Fruit fly (Drosophila melanogaster): ENCODE results near the gene Sec8.
A peak's percentile ranks its signal among the peaks of the same experiment; 100 is the strongest.

The Sec8 gene

DNA sequence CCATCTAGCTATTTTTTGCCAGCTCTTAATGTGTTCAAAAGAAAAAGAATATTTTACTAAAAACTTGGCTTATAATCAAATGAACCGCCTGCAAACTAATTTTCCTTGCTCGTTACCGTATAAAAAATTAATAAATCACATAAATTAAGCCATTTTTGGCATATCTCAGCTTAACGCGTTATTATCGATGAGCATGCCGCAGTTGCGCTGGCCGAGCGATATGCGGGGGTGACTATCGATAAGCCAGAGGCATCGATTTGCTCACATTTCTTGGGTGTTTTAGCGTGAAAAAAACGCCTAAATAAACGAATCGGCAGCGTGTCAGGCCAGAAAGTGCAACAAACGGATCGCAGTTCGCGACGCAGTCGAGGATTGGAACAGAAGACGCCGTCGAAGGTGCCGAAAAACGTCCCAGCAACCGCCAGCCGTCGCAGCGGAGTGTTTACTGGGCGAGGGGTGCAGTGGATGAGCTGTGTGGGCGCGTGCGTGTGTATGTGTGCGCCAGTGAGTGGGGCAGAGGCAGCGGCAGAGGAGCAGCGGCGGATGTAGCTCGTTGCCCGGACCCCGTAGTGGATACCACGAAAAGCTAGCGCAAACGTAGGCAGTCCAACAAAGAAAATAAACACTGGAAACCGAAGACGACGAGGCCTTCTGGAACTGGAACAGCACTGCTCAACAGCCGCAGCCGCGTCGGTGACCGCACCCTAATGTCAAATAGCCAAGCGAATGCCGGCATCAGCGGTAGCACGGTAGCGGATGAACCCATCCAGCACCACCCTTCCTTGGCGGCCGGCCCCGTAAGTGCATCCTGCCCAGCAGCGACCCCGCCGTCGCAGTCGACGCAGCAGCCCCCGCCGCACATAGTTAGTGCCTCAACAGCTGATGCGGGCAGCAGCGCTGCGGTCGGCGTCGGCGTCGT is 16.3 kb downstream of the Sec8 start, which contains the start of the genes Sym and Madm (continued):
- no peak for TF ChIP-seq Hnf4 (GFP tag; optimal IDR thresholded peaks at IDR 0.05)
- peak; percentile 26 for TF ChIP-seq dsf (GFP tag; optimal IDR thresholded peaks at IDR 0.05; ENCODE audit: borderline replicate concordance)
- TF ChIP-seq pan (optimal IDR thresholded peaks at IDR 0.05) = no peak
- peak; percentile 62 for TF ChIP-seq h (GFP tag; optimal IDR thresholded peaks at IDR 0.05)
- peak; percentile 15 for TF ChIP-seq psq (GFP tag; optimal IDR thresholded peaks at IDR 0.05)
- no peak for TF ChIP-seq Hr78 (GFP tag; optimal IDR thresholded peaks at IDR 0.05)
- peak; percentile 20 for TF ChIP-seq HLH106 (tag; optimal IDR thresholded peaks at IDR 0.05)
- TF ChIP-seq N (GFP tag; optimal IDR thresholded peaks at IDR 0.05) = no peak
- no peak for TF ChIP-seq Vsx2 (GFP tag; optimal IDR thresholded peaks at IDR 0.05; ENCODE audit: partially characterized antibody)
- no peak for TF ChIP-seq Abd-B (GFP tag; optimal IDR thresholded peaks at IDR 0.05)
- TF ChIP-seq woc (GFP tag; optimal IDR thresholded peaks at IDR 0.05) = peak; percentile 74
- no peak for TF ChIP-seq Mio (GFP tag; optimal IDR thresholded peaks at IDR 0.05)
- TF ChIP-seq tai (GFP tag; optimal IDR thresholded peaks at IDR 0.05) = no peak

DNA sequence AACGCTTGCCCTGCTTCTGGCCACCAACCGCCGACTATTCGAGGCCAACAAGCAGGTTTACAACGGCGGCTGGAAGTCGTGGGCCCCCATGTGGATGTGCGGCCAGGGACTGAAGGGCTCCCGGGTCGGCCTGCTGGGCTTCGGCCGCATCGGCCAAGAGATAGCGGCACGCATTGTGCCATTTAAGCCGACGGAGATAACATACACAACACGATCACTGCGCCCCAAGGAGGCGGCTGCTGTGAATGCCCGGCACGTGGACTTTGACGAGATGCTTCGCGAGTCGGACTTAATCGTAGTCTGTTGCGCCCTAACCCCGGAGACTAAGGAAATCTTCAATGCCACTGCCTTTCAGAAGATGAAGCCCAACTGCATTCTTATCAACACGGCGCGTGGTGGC is 21.5 kb downstream of the Sec8 start:
- TF ChIP-seq CG32264 (GFP tag; optimal IDR thresholded peaks at IDR 0.05) (no peak), sv (GFP tag; optimal IDR thresholded peaks at IDR 0.05) (no peak), h (GFP tag; optimal IDR thresholded peaks at IDR 0.05) (no peak), dl (GFP tag; optimal IDR thresholded peaks at IDR 0.05; ENCODE audit: insufficient read depth in 1 of 2, partially characterized antibody in 2 of 2) (no peak), Sp1 (GFP tag; optimal IDR thresholded peaks at IDR 0.05) (no peak), psq (GFP tag; optimal IDR thresholded peaks at IDR 0.05) (no peak), usp (GFP tag; optimal IDR thresholded peaks at IDR 0.05) (no peak), lola (GFP tag; optimal IDR thresholded peaks at IDR 0.05) (no peak), N (GFP tag; optimal IDR thresholded peaks at IDR 0.05) (no peak), dmrt93B (GFP tag; optimal IDR thresholded peaks at IDR 0.05) (no peak), Jra (GFP tag; optimal IDR thresholded peaks at IDR 0.05) (no peak), Hr78 (GFP tag; optimal IDR thresholded peaks at IDR 0.05) (no peak), br (GFP tag; optimal IDR thresholded peaks at IDR 0.05) (no peak)

DNA sequence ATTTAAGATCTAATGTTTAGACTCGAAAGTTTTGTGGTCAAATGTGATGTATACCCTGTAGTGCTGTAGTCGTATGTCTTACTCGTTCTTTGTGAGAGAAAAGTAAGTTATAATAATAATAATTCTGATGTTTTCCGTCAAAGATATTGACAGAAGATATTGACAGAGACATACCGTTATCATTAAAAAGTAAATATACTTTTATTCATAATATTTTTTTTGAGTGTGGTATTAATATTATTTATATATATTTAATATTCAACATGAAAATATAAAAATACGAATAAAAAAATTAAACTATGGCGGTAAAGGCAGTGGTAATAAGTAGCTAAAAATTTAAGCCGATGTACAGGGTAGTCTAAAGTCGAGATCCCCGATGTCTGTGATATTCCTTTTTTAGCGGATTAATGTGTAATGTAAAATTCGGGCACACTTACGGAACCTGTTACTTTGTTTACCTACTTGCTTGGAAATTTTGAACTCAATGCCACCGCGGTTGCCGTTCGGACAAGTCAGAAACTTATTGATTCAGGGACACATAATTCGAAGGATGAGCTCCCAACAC is 22.4 kb downstream of the Sec8 start, which contains the start of the genes CG2100 and CG1236:
Gene CG2100 (minus strand): TSS at position 51 of the 565 bp plus-strand sequence.
Gene CG1236 (plus strand): TSS at position 444 of the 565 bp plus-strand sequence.
- no peak for TF ChIP-seq CrebA (GFP tag; optimal IDR thresholded peaks at IDR 0.05; ENCODE audit: borderline replicate concordance)
- TF ChIP-seq HLH106 (tag; optimal IDR thresholded peaks at IDR 0.05) = peak; percentile 85
- peak; percentile 70 for TF ChIP-seq woc (GFP tag; optimal IDR thresholded peaks at IDR 0.05)
- no peak for TF ChIP-seq Hnf4 (GFP tag; optimal IDR thresholded peaks at IDR 0.05)
- TF ChIP-seq psq (GFP tag; optimal IDR thresholded peaks at IDR 0.05) = peak; percentile 79
- no peak for TF ChIP-seq Mio (GFP tag; optimal IDR thresholded peaks at IDR 0.05)
- TF ChIP-seq br (GFP tag; optimal IDR thresholded peaks at IDR 0.05) = peak; percentile 14
- no peak for TF ChIP-seq GATAd (GFP tag; optimal IDR thresholded peaks at IDR 0.05)
- peak; percentile 86 for TF ChIP-seq Sp1 (GFP tag; optimal IDR thresholded peaks at IDR 0.05)
- TF ChIP-seq Vsx2 (GFP tag; optimal IDR thresholded peaks at IDR 0.05; ENCODE audit: partially characterized antibody) = no peak
- TF ChIP-seq pan (optimal IDR thresholded peaks at IDR 0.05) = no peak
- TF ChIP-seq sage (GFP tag; optimal IDR thresholded peaks at IDR 0.05) = no peak
- TF ChIP-seq Jra (GFP tag; optimal IDR thresholded peaks at IDR 0.05) = peak; percentile 31
- TF ChIP-seq N (GFP tag; optimal IDR thresholded peaks at IDR 0.05) = no peak
- TF ChIP-seq h (GFP tag; optimal IDR thresholded peaks at IDR 0.05) = peak; percentile 79
- peak; percentile 26 for TF ChIP-seq Hr83 (GFP tag; optimal IDR thresholded peaks at IDR 0.05; ENCODE audit: poor library complexity, severe bottlenecking)
- TF ChIP-seq dmrt93B (GFP tag; optimal IDR thresholded peaks at IDR 0.05) = peak; percentile 72
- no peak for TF ChIP-seq Rel (GFP tag; optimal IDR thresholded peaks at IDR 0.05)
- peak; percentile 20 for TF ChIP-seq Rel (tag; optimal IDR thresholded peaks at IDR 0.05)
- TF ChIP-seq ey (GFP tag; optimal IDR thresholded peaks at IDR 0.05) = peak; percentile 33
- no peak for TF ChIP-seq Dif (GFP tag; optimal IDR thresholded peaks at IDR 0.05; ENCODE audit: partially characterized antibody)
- peak; percentile 75 for TF ChIP-seq rgr (GFP tag; optimal IDR thresholded peaks at IDR 0.05)
- TF ChIP-seq sv (GFP tag; optimal IDR thresholded peaks at IDR 0.05) = peak; percentile 58
- no peak for TF ChIP-seq dsf (GFP tag; optimal IDR thresholded peaks at IDR 0.05; ENCODE audit: borderline replicate concordance)
- TF ChIP-seq tai (GFP tag; optimal IDR thresholded peaks at IDR 0.05) = no peak
- no peak for TF ChIP-seq lola (GFP tag; optimal IDR thresholded peaks at IDR 0.05)
- TF ChIP-seq CG9705 (GFP tag; optimal IDR thresholded peaks at IDR 0.05) = peak; percentile 45
- TF ChIP-seq fru (GFP tag; optimal IDR thresholded peaks at IDR 0.05) = no peak
- no peak for TF ChIP-seq Dfd (GFP tag; optimal IDR thresholded peaks at IDR 0.05)
- TF ChIP-seq Myc (optimal IDR thresholded peaks at IDR 0.05) = no peak
- TF ChIP-seq foxo (GFP tag; optimal IDR thresholded peaks at IDR 0.05) = peak in 1 of 2 experiments; percentile 86
- TF ChIP-seq brk (GFP tag; optimal IDR thresholded peaks at IDR 0.05) = no peak
- peak; percentile 75 for TF ChIP-seq OdsH (GFP tag; optimal IDR thresholded peaks at IDR 0.05)
